Fruit fly (Drosophila melanogaster): Measurements from ENCODE around the gene CG10650.

The CG10650 gene

dm6 chr2L:19045111-19045560 is 49.4 kb upstream of the CG10650 start, which contains the start of the genes Ttc19 and Acn (continued):
- TF ChIP-seq dmrt99B (tag; optimal IDR thresholded peaks at IDR 0.05) (no peak), CG10267 (tag; optimal IDR thresholded peaks at IDR 0.05) (peak; percentile 94), CG4404 (GFP tag; IDR thresholded peaks at IDR 0.05) (peak; percentile 71), ci (GFP tag; IDR thresholded peaks at IDR 0.05) (peak; percentile 83), CG1024 (GFP tag; IDR thresholded peaks at IDR 0.05) (peak; percentile 56), ash1 (GFP tag; optimal IDR thresholded peaks at IDR 0.05) (no peak), B-H1 (GFP tag; IDR thresholded peaks at IDR 0.05) (peak; percentile 70), trh (GFP tag; optimal IDR thresholded peaks at IDR 0.05) (peak; percentile 56), CG1647 (GFP tag; optimal IDR thresholded peaks at IDR 0.05) (peak; percentile 88), chinmo (GFP tag; IDR thresholded peaks at IDR 0.05; ENCODE audit: partially characterized antibody) (peak; percentile 86), CG15011 (GFP tag; optimal IDR thresholded peaks at IDR 0.05) (no peak), CG6175 (GFP tag; IDR thresholded peaks at IDR 0.05) (peak; percentile 61; the same call in 1 of the 3 replicates), odd (GFP tag; optimal IDR thresholded peaks at IDR 0.05) (no peak), Sox100B (GFP tag; optimal IDR thresholded peaks at IDR 0.05) (no peak), chn (GFP tag; optimal IDR thresholded peaks at IDR 0.05) (peak; percentile 91), salm (tag; optimal IDR thresholded peaks at IDR 0.05) (peak; percentile 40), CG4617 (GFP tag; optimal IDR thresholded peaks at IDR 0.05; ENCODE audit: borderline replicate concordance) (peak; percentile 77), Mes4 (GFP tag; optimal IDR thresholded peaks at IDR 0.05) (peak; percentile 76), CG4730 (GFP tag; IDR thresholded peaks at IDR 0.05) (peak; percentile 77), CG14860 (GFP tag; IDR thresholded peaks at IDR 0.05; ENCODE audit: partially characterized antibody) (peak; percentile 96), CG8944 (GFP tag; optimal IDR thresholded peaks at IDR 0.05) (peak; percentile 91), Poxn (GFP tag; IDR thresholded peaks at IDR 0.05) (0 out of 2 replicates have a peak, but pooled peaks have one; percentile 44), CG33557 (GFP tag; optimal IDR thresholded peaks at IDR 0.05) (peak; percentile 75), CG12071 (GFP tag; optimal IDR thresholded peaks at IDR 0.05) (no peak), CG2129 (GFP tag; IDR thresholded peaks at IDR 0.05; ENCODE audit: partially characterized antibody) (peak; percentile 97), CG17186 (GFP tag; optimal IDR thresholded peaks at IDR 0.05) (peak; percentile 81), sr (GFP tag; IDR thresholded peaks at IDR 0.05) (0 out of 3 replicates have a peak, but pooled peaks have one; percentile 17), chif (GFP tag; optimal IDR thresholded peaks at IDR 0.05) (peak; percentile 86), CG1529 (GFP tag; optimal IDR thresholded peaks at IDR 0.05) (peak; percentile 58), Sry-β (GFP tag; optimal IDR thresholded peaks at IDR 0.05) (no peak), CG33213 (GFP tag; optimal IDR thresholded peaks at IDR 0.05) (peak; percentile 88), Elba2 (GFP tag; optimal IDR thresholded peaks at IDR 0.05) (peak; percentile 50), fd102C (GFP tag; optimal IDR thresholded peaks at IDR 0.05) (no peak), HmgZ (tag; optimal IDR thresholded peaks at IDR 0.05) (peak; percentile 82), CG10209 (GFP tag; optimal IDR thresholded peaks at IDR 0.05) (peak; percentile 69), CG10979 (tag; optimal IDR thresholded peaks at IDR 0.05) (peak; percentile 77), CG13123 (GFP tag; optimal IDR thresholded peaks at IDR 0.05) (peak; percentile 65), luna (GFP tag; optimal IDR thresholded peaks at IDR 0.05) (peak; percentile 64), Pdp1 (GFP tag; optimal IDR thresholded peaks at IDR 0.05) (peak; percentile 89 to 91), Kr (GFP tag; optimal IDR thresholded peaks at IDR 0.05) (no peak), Asciz (GFP tag; optimal IDR thresholded peaks at IDR 0.05) (no peak), chm (GFP tag; IDR thresholded peaks at IDR 0.05) (peak; percentile 73), Hmx (GFP tag; optimal IDR thresholded peaks at IDR 0.05) (peak; percentile 72), CG6654 (GFP tag; optimal IDR thresholded peaks at IDR 0.05) (no peak), NC2α (GFP tag; optimal IDR thresholded peaks at IDR 0.05) (peak; percentile 76), CG7987 (GFP tag; optimal IDR thresholded peaks at IDR 0.05) (peak; percentile 53), CG3281 (GFP tag; optimal IDR thresholded peaks at IDR 0.05) (peak; percentile 76), Adf1 (GFP tag; IDR thresholded peaks at IDR 0.05) (peak; percentile 70), CG11696 (GFP tag; IDR thresholded peaks at IDR 0.05) (peak; percentile 44; the same call in 1 of the 2 replicates), Dbx (GFP tag; IDR thresholded peaks at IDR 0.05) (peak; percentile 90)

Data from whole organism, embryonic.